Worm (Caenorhabditis elegans): ENCODE results near the gene frm-2.

DNA sequence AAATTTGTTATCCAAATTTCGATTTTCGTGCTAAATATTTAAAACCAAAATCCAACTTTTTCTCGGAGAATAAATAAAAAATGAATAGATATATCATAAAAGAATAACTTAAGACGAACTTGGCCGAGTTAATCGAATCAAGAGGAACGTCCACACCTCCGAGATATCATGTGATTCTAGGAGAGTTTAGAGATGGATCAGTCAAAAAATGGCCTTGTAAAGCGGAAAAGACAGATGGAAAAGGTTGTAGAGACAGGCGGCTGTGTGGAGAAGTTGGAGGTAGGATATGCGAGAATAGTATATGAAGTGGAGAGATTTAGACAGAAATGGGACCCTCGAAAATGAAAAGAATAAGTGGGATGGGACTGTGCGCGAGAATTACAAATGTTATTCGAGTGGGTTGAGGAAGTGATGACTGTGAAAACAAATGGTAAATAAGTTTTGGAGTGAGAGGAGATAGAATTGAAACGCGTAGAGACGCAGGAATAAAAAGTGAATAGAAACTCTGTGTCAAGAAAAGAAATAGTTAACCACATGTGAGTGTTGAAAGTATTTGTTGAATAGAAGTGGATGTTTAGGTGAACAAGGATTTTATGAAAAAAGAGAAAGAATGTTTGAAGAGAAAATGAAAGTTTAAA lies 946 bp upstream of the frm-2 start:
- TF ChIP-seq nhr-77 (tag; optimal IDR thresholded peaks at IDR 0.05) (no peak), unc-62 (GFP tag; optimal IDR thresholded peaks at IDR 0.05) (no peak), nhr-237 (tag; optimal IDR thresholded peaks at IDR 0.05) (no peak), nhr-12 (tag; optimal IDR thresholded peaks at IDR 0.05) (no peak), zag-1 (tag; optimal IDR thresholded peaks at IDR 0.05) (no peak), ama-1 (optimal IDR thresholded peaks at IDR 0.05) (no peak), snpc-4 (tag; optimal IDR thresholded peaks at IDR 0.05) (no peak)

Data from whole organism, L2 larva.